Fruit fly (Drosophila melanogaster) whole organism, embryonic: ENCODE measurements around the gene cerv.

Experiments used
- Awh ChIP-seq: fragments of 200-800 bp; sonication (Bioruptor generic); IDR thresholded peaks from 2 replicates; pipeline ENCODE4, ENCODE4 v1.3.6; 2022; ENCODE audit warnings: missing biosample characterization, missing genetic modification characterization
- B-H1 ChIP-seq: fragments of 200-800 bp; sonication (Bioruptor generic); IDR thresholded peaks from 3 replicates; pipeline ENCODE4 v1.3.6; 2022; ENCODE audit warnings: missing biosample characterization, missing genetic modification characterization
- Blimp-1 ChIP-seq: fragments of 200-800 bp; sonication (Bioruptor generic); optimal IDR thresholded peaks from 3 replicates; lab custom pipeline; 2018; ENCODE audit warnings: missing biosample characterization, missing genetic modification characterization, mild to moderate bottlenecking, moderate library complexity, missing genetic modification reagents
- CG10209 ChIP-seq: fragments of 200-800 bp; sonication (Bioruptor generic); optimal IDR thresholded peaks from 3 replicates; lab custom pipeline; 2017; ENCODE audit warnings: missing biosample characterization, mild to moderate bottlenecking, missing genetic modification characterization, missing genetic modification reagents
- CG13123 ChIP-seq: fragments of 200-800 bp; sonication (Bioruptor generic); optimal IDR thresholded peaks from 2 replicates; lab custom pipeline; 2016; ENCODE audit warnings: missing biosample characterization, missing genetic modification characterization
- CG13424 ChIP-seq: fragments of 200-800 bp; sonication (Bioruptor generic); optimal IDR thresholded peaks from 2 replicates; lab custom pipeline; 2019; ENCODE audit warnings: missing biosample characterization, mild to moderate bottlenecking, missing genetic modification characterization, moderate library complexity
- CG1647 ChIP-seq: fragments of 200-800 bp; sonication (Bioruptor generic); optimal IDR thresholded peaks from 3 replicates; lab custom pipeline; 2016; ENCODE audit warnings: missing biosample characterization, missing genetic modification characterization
- CG2875 ChIP-seq: fragments of 200-800 bp; sonication (Bioruptor generic); optimal IDR thresholded peaks from 2 replicates; lab custom pipeline; 2017; ENCODE audit warnings: missing biosample characterization, mild to moderate bottlenecking, missing genetic modification characterization, missing genetic modification reagents
- CG30020 ChIP-seq: fragments of 200-800 bp; optimal IDR thresholded peaks from 2 replicates; lab custom pipeline; 2019; ENCODE audit warnings: missing biosample characterization, mild to moderate bottlenecking, missing genetic modification characterization, moderate library complexity
- CG31224 ChIP-seq: fragments of 200-800 bp; sonication (Bioruptor generic); IDR thresholded peaks from 2 replicates; pipeline ENCODE4 v1.3.6; 2022; ENCODE audit warnings: missing biosample characterization, missing genetic modification characterization
- CG31441 ChIP-seq: fragments of 200-800 bp; sonication (Bioruptor generic); IDR thresholded peaks from 2 replicates; pipeline ENCODE4 v1.3.6; 2022; ENCODE audit warnings: missing biosample characterization, missing genetic modification characterization
- CG34376 ChIP-seq: fragments of 200-800 bp; sonication (Bioruptor generic); optimal IDR thresholded peaks from 2 replicates; lab custom pipeline; 2018; ENCODE audit warnings: missing biosample characterization, mild to moderate bottlenecking, missing genetic modification characterization
- CG6765 ChIP-seq: fragments of 200-800 bp; sonication (Bioruptor generic); optimal IDR thresholded peaks from 3 replicates; lab custom pipeline; 2017; ENCODE audit warnings: missing biosample characterization, mild to moderate bottlenecking, missing genetic modification characterization
- CG7357 ChIP-seq: fragments of 200-800 bp; sonication (Bioruptor generic); IDR thresholded peaks from 3 replicates; pipeline ENCODE4 v1.3.6; 2022; ENCODE audit warnings: missing biosample characterization, missing genetic modification characterization
- CG7745 ChIP-seq: fragments of 200-800 bp; sonication (Bioruptor generic); optimal IDR thresholded peaks from 2 replicates; lab custom pipeline; 2018; ENCODE audit warnings: missing biosample characterization, mild to moderate bottlenecking, missing genetic modification characterization, moderate library complexity
- CG9797 ChIP-seq: fragments of 200-800 bp; sonication (Bioruptor generic); optimal IDR thresholded peaks from 3 replicates; lab custom pipeline; 2018; ENCODE audit warnings: missing biosample characterization, mild to moderate bottlenecking, missing genetic modification characterization
- Dip3 ChIP-seq: fragments of 200-800 bp; sonication (Bioruptor generic); optimal IDR thresholded peaks from 3 replicates; lab custom pipeline; 2016; ENCODE audit warnings: missing biosample characterization, missing genetic modification characterization
- ERR ChIP-seq: fragments of 200-800 bp; sonication (Bioruptor generic); optimal IDR thresholded peaks from 2 replicates; lab custom pipeline; 2016; ENCODE audit warnings: missing biosample characterization, missing genetic modification characterization
- Ets65A ChIP-seq: fragments of 200-800 bp; sonication (Bioruptor generic); peaks from one replicate; lab custom pipeline; 2016; ENCODE audit warnings: missing biosample characterization, missing genetic modification characterization
- Gug ChIP-seq: fragments of 200-800 bp; sonication (Bioruptor generic); IDR thresholded peaks from 4 replicates; pipeline ENCODE4 v1.3.6; 2022; ENCODE audit warnings: missing biosample characterization, missing genetic modification characterization
- Hr3 ChIP-seq: fragments of 200-800 bp; sonication (Bioruptor generic); optimal IDR thresholded peaks from 3 replicates; lab custom pipeline; 2016; ENCODE audit warnings: missing biosample characterization, missing genetic modification characterization
- Max ChIP-seq: fragments of 200-800 bp; sonication (Bioruptor generic); optimal IDR thresholded peaks from 2 replicates; lab custom pipeline; 2016; ENCODE audit warnings: missing biosample characterization, mild to moderate bottlenecking, missing genetic modification characterization
- Myb ChIP-seq: fragments of 200-800 bp; sonication (Bioruptor generic); optimal IDR thresholded peaks from 2 replicates; lab custom pipeline; 2016; ENCODE audit warnings: missing biosample characterization, missing genetic modification characterization
- NK7.1 ChIP-seq: fragments of 200-800 bp; sonication (Bioruptor generic); optimal IDR thresholded peaks from 3 replicates; lab custom pipeline; 2016; ENCODE audit warnings: missing biosample characterization, missing genetic modification characterization
- Optix ChIP-seq: fragments of 200-800 bp; sonication (Bioruptor generic); IDR thresholded peaks from 3 replicates; pipeline ENCODE4 v1.3.6; 2022; ENCODE audit warnings: missing biosample characterization, missing genetic modification characterization
- Ptx1 ChIP-seq: fragments of 200-800 bp; sonication (Bioruptor generic); IDR thresholded peaks from 2 replicates; pipeline ENCODE4 v1.3.6; 2022; ENCODE audit warnings: missing biosample characterization, missing genetic modification characterization
- Trl ChIP-seq, 3 experiments: fragments of >200 bp in 2 of 3; fragments of 200-800 bp in 1 of 3; sonication (Bioruptor generic) in 1 of 3; optimal IDR thresholded peaks; 2 replicates in 1 of 3; 3 replicates in 2 of 3; lab custom pipeline; 2016 to 2017; ENCODE audit warnings: missing biosample characterization in 1 of 3, missing genetic modification characterization in 1 of 3
- Usf ChIP-seq: fragments of 200-800 bp; sonication (Bioruptor generic); optimal IDR thresholded peaks from 2 replicates; lab custom pipeline; 2017; ENCODE audit warnings: missing genotype, missing biosample characterization, missing genetic modification characterization
- YL-1 ChIP-seq: fragments of 200-800 bp; sonication (Bioruptor generic); optimal IDR thresholded peaks from 3 replicates; lab custom pipeline; 2017; ENCODE audit warnings: missing biosample characterization, mild to moderate bottlenecking, missing genetic modification characterization
- az2 ChIP-seq: fragments of 200-800 bp; sonication (Bioruptor generic); optimal IDR thresholded peaks from 3 replicates; lab custom pipeline; 2016; ENCODE audit warnings: missing biosample characterization, missing genetic modification characterization
- bsh ChIP-seq, 2 experiments: fragments of 200-800 bp; sonication (Bioruptor generic); optimal IDR thresholded peaks; 2 replicates each; lab custom pipeline; 2017 to 2018; ENCODE audit warnings: mild to moderate bottlenecking in 2 of 2, missing biosample characterization in 2 of 2, missing genetic modification characterization in 2 of 2, moderate library complexity in 1 of 2
- chinmo ChIP-seq: fragments of 200-800 bp; sonication (Bioruptor generic); IDR thresholded peaks from 4 replicates; pipeline ENCODE4 v1.3.6; 2022; ENCODE audit warnings: missing biosample characterization, missing genetic modification characterization; ENCODE audit not compliant: partially characterized antibody
- ems ChIP-seq: fragments of 200-800 bp; sonication (Bioruptor generic); optimal IDR thresholded peaks from 3 replicates; lab custom pipeline; 2016; ENCODE audit warnings: missing biosample characterization, missing genetic modification characterization
- exex ChIP-seq: fragments of 200-800 bp; sonication (Bioruptor generic); optimal IDR thresholded peaks from 4 replicates; lab custom pipeline; 2018; ENCODE audit warnings: missing biosample characterization, mild to moderate bottlenecking, missing genetic modification characterization, moderate library complexity
- eyg ChIP-seq: fragments of 200-800 bp; sonication (Bioruptor generic); optimal IDR thresholded peaks from 3 replicates; lab custom pipeline; 2016; ENCODE audit warnings: missing biosample characterization, missing genetic modification characterization
- fru ChIP-seq: fragments of >200 bp; optimal IDR thresholded peaks from 2 replicates; lab custom pipeline; 2017
- gfzf ChIP-seq: fragments of 200-800 bp; sonication (Bioruptor generic); optimal IDR thresholded peaks from 2 replicates; lab custom pipeline; 2016; ENCODE audit warnings: missing biosample characterization, mild to moderate bottlenecking, missing genetic modification characterization, moderate library complexity
- ind ChIP-seq: fragments of 200-800 bp; sonication (Bioruptor generic); optimal IDR thresholded peaks from 3 replicates; lab custom pipeline; 2016; ENCODE audit warnings: missing biosample characterization, missing genetic modification characterization
- lbe ChIP-seq: fragments of 200-800 bp; sonication (Bioruptor generic); optimal IDR thresholded peaks from 2 replicates; lab custom pipeline; 2016; ENCODE audit warnings: missing biosample characterization, mild to moderate bottlenecking, missing genetic modification characterization
- lov ChIP-seq, 2 experiments: fragments of 200-800 bp in 1 of 2; fragments of >200 bp in 1 of 2; sonication (Bioruptor generic) in 1 of 2; IDR thresholded peaks in 1 of 2; optimal IDR thresholded peaks in 1 of 2; 2 replicates in 1 of 2; 3 replicates in 1 of 2; pipeline versions ENCODE4 v1.3.6 to Lab custom; 2017 to 2022; ENCODE audit warnings: missing biosample characterization in 1 of 2, missing genetic modification characterization in 1 of 2
- maf-S ChIP-seq: fragments of 200-800 bp; sonication (Bioruptor generic); optimal IDR thresholded peaks from 2 replicates; lab custom pipeline; 2016; ENCODE audit warnings: missing biosample characterization, missing genetic modification characterization
- mirr ChIP-seq: fragments of 200-800 bp; sonication (Bioruptor generic); optimal IDR thresholded peaks from 3 replicates; lab custom pipeline; 2018; ENCODE audit warnings: missing biosample characterization, mild to moderate bottlenecking, missing genetic modification characterization
- repo ChIP-seq: fragments of 200-800 bp; sonication (Bioruptor generic); optimal IDR thresholded peaks from 2 replicates; lab custom pipeline; 2016; ENCODE audit warnings: missing biosample characterization, missing genetic modification characterization
- salm ChIP-seq: fragments of 200-800 bp; sonication (Bioruptor generic); optimal IDR thresholded peaks from 2 replicates; lab custom pipeline; 2018; ENCODE audit warnings: missing biosample characterization, mild to moderate bottlenecking, missing genetic modification characterization
- sna ChIP-seq: fragments of 200-800 bp; sonication (Bioruptor generic); IDR thresholded peaks from 2 replicates; pipeline ENCODE4 v1.3.6; 2022; ENCODE audit warnings: missing biosample characterization, missing genetic modification characterization; ENCODE audit not compliant: partially characterized antibody
- sr ChIP-seq: fragments of 200-800 bp; sonication (Bioruptor generic); IDR thresholded peaks from 3 replicates; pipeline ENCODE4 v1.3.6; 2022; ENCODE audit warnings: missing biosample characterization, missing genetic modification characterization
- ssp ChIP-seq: fragments of 200-800 bp; sonication (Bioruptor generic); IDR thresholded peaks from 2 replicates; pipeline ENCODE4 v1.3.6; 2022; ENCODE audit warnings: missing biosample characterization, missing genetic modification characterization
- tup ChIP-seq: fragments of 200-800 bp; sonication (Bioruptor generic); optimal IDR thresholded peaks from 2 replicates; lab custom pipeline; 2016; ENCODE audit warnings: missing biosample characterization, mild to moderate bottlenecking, missing genetic modification characterization, moderate library complexity
- twi ChIP-seq: fragments of 200-800 bp; optimal IDR thresholded peaks from 2 replicates; lab custom pipeline; 2019; ENCODE audit warnings: missing biosample characterization, mild to moderate bottlenecking, missing genetic modification characterization, moderate library complexity
- wek ChIP-seq: fragments of 200-800 bp; sonication (Bioruptor generic); optimal IDR thresholded peaks from 3 replicates; lab custom pipeline; 2018; ENCODE audit warnings: missing biosample characterization, mild to moderate bottlenecking, missing genetic modification characterization, moderate library complexity

The cerv gene

DNA sequence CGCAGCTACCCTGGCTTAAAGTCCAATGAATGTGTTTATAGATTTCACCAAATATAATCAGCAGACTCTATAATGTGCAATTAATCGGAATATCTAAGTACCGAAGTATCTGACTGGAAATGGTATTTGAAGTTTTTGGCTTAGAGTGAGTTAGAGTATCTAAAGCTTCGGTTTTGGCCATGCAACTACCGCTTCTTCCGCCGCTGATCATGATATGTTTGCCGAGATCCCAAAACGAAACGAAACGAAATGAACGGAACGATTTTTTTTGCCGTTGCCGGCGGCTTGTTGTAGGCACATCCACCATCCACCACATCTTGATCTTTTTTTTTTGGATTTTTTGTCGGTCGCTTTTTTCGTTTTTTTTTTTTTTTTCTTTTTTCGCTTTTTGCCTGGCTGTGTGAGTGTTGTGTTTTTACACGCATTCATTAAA, 45.0 kb upstream of the cerv start (continued):
- no peak for TF ChIP-seq Trl (optimal IDR thresholded peaks at IDR 0.05; lab: Kevin White, UChicago)
- peak; percentile 90 for TF ChIP-seq Trl (GFP tag; optimal IDR thresholded peaks at IDR 0.05; lab: Kevin White, UChicago)
- TF ChIP-seq ind (GFP tag; lab: Kevin White, UChicago) = peak; percentile 79
- peak; percentile 51; the same call in 1 of the 3 replicates for TF ChIP-seq sr (GFP tag; lab: Robert Waterston, UW)
- TF ChIP-seq ssp (GFP tag; lab: Robert Waterston, UW) = peak; percentile 70
- TF ChIP-seq fru (lab: Kevin White, UChicago) = no peak
- TF ChIP-seq tup (GFP tag; lab: Kevin White, UChicago) = no peak
- TF ChIP-seq ERR = peak; percentile 67
- peak; percentile 32 for TF ChIP-seq salm (tag; lab: Kevin White, UChicago)
- TF ChIP-seq CG7357 (GFP tag; lab: Robert Waterston, UW) = peak; percentile 73
- TF ChIP-seq Max (GFP tag; lab: Kevin White, UChicago) = no peak
- peak; percentile 85 for TF ChIP-seq Gug (GFP tag; lab: Robert Waterston, UW)
- TF ChIP-seq CG31441 = peak; percentile 82
- peak; percentile 81 for TF ChIP-seq CG13424 (tag; lab: Kevin White, UChicago)
- TF ChIP-seq lbe (GFP tag; lab: Kevin White, UChicago) = peak; percentile 70
- peak; percentile 60 for TF ChIP-seq CG10209 (GFP tag; lab: Kevin White, UChicago)
- TF ChIP-seq CG2875 (GFP tag; lab: Kevin White, UChicago) = peak; percentile 39
- TF ChIP-seq mirr (GFP tag; lab: Kevin White, UChicago) = peak; percentile 25
- TF ChIP-seq B-H1 = peak; percentile 76
- TF ChIP-seq CG34376 (GFP tag; lab: Kevin White, UChicago) = no peak
- peak; percentile 77 for TF ChIP-seq CG31224
- peak; percentile 71 for TF ChIP-seq az2 (GFP tag; lab: Kevin White, UChicago)
- peak; percentile 78 for TF ChIP-seq Awh
- no peak for TF ChIP-seq gfzf
- TF ChIP-seq Myb (GFP tag; lab: Kevin White, UChicago) = peak; percentile 50
- peak; percentile 67 for TF ChIP-seq Blimp-1 (GFP tag; lab: Kevin White, UChicago)
- peak; percentile 6 for TF ChIP-seq exex (tag; lab: Kevin White, UChicago)
- peak; percentile 84 for TF ChIP-seq Optix
- no peak for TF ChIP-seq CG6765 (GFP tag; lab: Kevin White, UChicago)
- peak; percentile 67 for TF ChIP-seq Dip3 (GFP tag; lab: Kevin White, UChicago)
- TF ChIP-seq Ptx1 = peak; percentile 89
- no peak for TF ChIP-seq CG9797 (GFP tag; lab: Kevin White, UChicago)
- peak; percentile 56 for TF ChIP-seq eyg (GFP tag; lab: Kevin White, UChicago)
- peak; percentile 14 for TF ChIP-seq CG1647
- TF ChIP-seq twi = no peak
- TF ChIP-seq Usf (GFP tag; lab: Kevin White, UChicago) = no peak
- no peak for TF ChIP-seq YL-1
- TF ChIP-seq CG13123 (GFP tag; lab: Kevin White, UChicago) = peak; percentile 22
- 0 out of 4 replicates have a peak, but pooled peaks have one; percentile 57 for TF ChIP-seq chinmo (GFP tag; lab: Robert Waterston, UW)
- TF ChIP-seq lov (optimal IDR thresholded peaks at IDR 0.05; lab: Kevin White, UChicago) = no peak
- 0 out of 3 replicates have a peak, but pooled peaks have one; percentile 40 for TF ChIP-seq lov (GFP tag; IDR thresholded peaks at IDR 0.05; lab: Robert Waterston, UW)
- TF ChIP-seq ems = peak; percentile 55
- peak; percentile 52 for TF ChIP-seq NK7.1 (GFP tag; lab: Kevin White, UChicago)
- TF ChIP-seq sna (GFP tag; lab: Robert Waterston, UW) = no peak
- no peak for TF ChIP-seq CG7745
- peak; percentile 67 for TF ChIP-seq repo
- TF ChIP-seq CG30020 (tag; lab: Kevin White, UChicago) = peak; percentile 11
- peak; percentile 63 for TF ChIP-seq Hr3 (GFP tag; lab: Kevin White, UChicago)
- TF ChIP-seq Ets65A (GFP tag; lab: Kevin White, UChicago) = peak; percentile 91
- peak; percentile 56 for TF ChIP-seq maf-S (GFP tag; lab: Kevin White, UChicago)
- peak; percentile 3 to 71 for TF ChIP-seq bsh (GFP tag; optimal IDR thresholded peaks at IDR 0.05; lab: Kevin White, UChicago)
- peak; percentile 16 for TF ChIP-seq wek (GFP tag; lab: Kevin White, UChicago)
